Worm (Caenorhabditis elegans) whole organism, L4 larva: Measurements from ENCODE around the gene ZK177.2.

Source experiments
- D1046.2 ChIP-seq: fragments of 200-800 bp; sonication (Bioruptor generic); IDR thresholded peaks from 2 replicates; pipeline ENCODE4 v1.3.6; 2022; ENCODE audit warnings: missing genetic modification characterization, missing compliant biosample characterization
- F37D6.2 ChIP-seq: sonication (generic microtip); optimal IDR thresholded peaks from 2 replicates; lab custom pipeline; 2016; ENCODE audit warnings: mild to moderate bottlenecking, missing genetic modification characterization, missing compliant biosample characterization
- Y105C5A.15 ChIP-seq: fragments of 200-800 bp; sonication (Bioruptor generic); IDR thresholded peaks from 2 replicates; pipeline ENCODE4 v1.3.6; 2022; ENCODE audit warnings: missing genetic modification characterization, missing compliant biosample characterization
- Y75B8A.6 ChIP-seq: fragments of 200-800 bp; sonication (Bioruptor generic); IDR thresholded peaks from 2 replicates; pipeline ENCODE4 v1.3.6; 2022; ENCODE audit warnings: missing genetic modification reagents, missing genetic modification characterization, missing compliant biosample characterization
- aly-2 ChIP-seq: sonication (generic microtip); optimal IDR thresholded peaks from 2 replicates; lab custom pipeline; 2018; ENCODE audit warnings: missing biosample characterization, missing genetic modification characterization
- ceh-62 ChIP-seq: sonication (generic microtip); optimal IDR thresholded peaks from 2 replicates; lab custom pipeline; 2017; ENCODE audit warnings: missing biosample characterization, missing genetic modification characterization
- daf-12 ChIP-seq: fragments of 150-350 bp; optimal IDR thresholded peaks from 2 replicates; lab custom pipeline; 2014; ENCODE audit warnings: missing biosample characterization, missing genetic modification reagents, missing genetic modification characterization
- daf-16 ChIP-seq, 3 experiments: sonication (generic microtip); optimal IDR thresholded peaks; 2 replicates each; lab custom pipeline; 2016 to 2017; ENCODE audit warnings: missing genetic modification characterization in 3 of 3, missing genetic modification reagents in 3 of 3, mild to moderate bottlenecking in 2 of 3, missing compliant biosample characterization in 2 of 3, missing biosample characterization in 1 of 3, moderate library complexity in 1 of 3
- dmd-6 ChIP-seq: fragments of 200-800 bp; sonication (Bioruptor generic); IDR thresholded peaks from 2 replicates; pipeline ENCODE4 v1.3.6; 2022; ENCODE audit warnings: missing genetic modification reagents, missing genetic modification characterization, missing compliant biosample characterization
- dpl-1 ChIP-seq: fragments of 150-350 bp; optimal IDR thresholded peaks from 2 replicates; lab custom pipeline; 2014; ENCODE audit warnings: missing biosample characterization, missing genetic modification reagents, missing genetic modification characterization
- dve-1 ChIP-seq: sonication (generic microtip); optimal IDR thresholded peaks from 2 replicates; lab custom pipeline; 2017; ENCODE audit warnings: antibody characterized with exemption, mild to moderate bottlenecking, missing genetic modification characterization, missing compliant biosample characterization; ENCODE audit not compliant: insufficient read depth
- hif-1 ChIP-seq, 2 experiments: sonication (generic microtip); optimal IDR thresholded peaks; 2 replicates each; lab custom pipeline; 2016 to 2017; ENCODE audit warnings: missing compliant biosample characterization in 2 of 2, missing genetic modification characterization in 2 of 2, missing genetic modification reagents in 2 of 2, missing genotype in 2 of 2, mild to moderate bottlenecking in 1 of 2
- hlh-11 ChIP-seq: fragments of 200-800 bp; sonication (Bioruptor generic); optimal IDR thresholded peaks from 2 replicates; lab custom pipeline; 2018; ENCODE audit warnings: mild to moderate bottlenecking, missing genetic modification characterization, missing compliant biosample characterization
- hlh-30 ChIP-seq: sonication (generic microtip); optimal IDR thresholded peaks from 2 replicates; lab custom pipeline; 2017; ENCODE audit warnings: antibody characterized with exemption, mild to moderate bottlenecking, missing genetic modification characterization, missing compliant biosample characterization; ENCODE audit not compliant: insufficient read depth
- lim-7 ChIP-seq: fragments of 200-800 bp; sonication (Bioruptor generic); IDR thresholded peaks from 2 replicates; pipeline ENCODE4 v1.3.6; 2022; ENCODE audit warnings: missing genetic modification characterization, missing compliant biosample characterization
- lin-1 ChIP-seq: fragments of 200-800 bp; sonication (Bioruptor generic); IDR thresholded peaks from 2 replicates; pipeline ENCODE4 v1.3.6; 2022; ENCODE audit warnings: missing genetic modification reagents, missing genetic modification characterization, missing compliant biosample characterization
- madf-9 ChIP-seq: fragments of 200-800 bp; sonication (Bioruptor generic); conservative IDR thresholded peaks from 2 replicates; pipeline ENCODE4 v1.3.6; 2022; ENCODE audit warnings: missing genetic modification reagents, missing genetic modification characterization, missing compliant biosample characterization
- mdl-1 ChIP-seq, 2 experiments: fragments of 150-350 bp in 1 of 2; sonication (generic microtip) in 1 of 2; optimal IDR thresholded peaks; 2 replicates each; lab custom pipeline; 2014 to 2017; ENCODE audit warnings: missing biosample characterization in 2 of 2, missing genetic modification characterization in 2 of 2
- nhr-10 ChIP-seq: fragments of 150-350 bp; optimal IDR thresholded peaks from 2 replicates; lab custom pipeline; 2014; ENCODE audit warnings: missing biosample characterization, missing genetic modification characterization
- nhr-102 ChIP-seq: sonication (generic microtip); optimal IDR thresholded peaks from 2 replicates; lab custom pipeline; 2016; ENCODE audit warnings: mild to moderate bottlenecking, missing genetic modification characterization, moderate library complexity, missing compliant biosample characterization
- nhr-28 ChIP-seq: fragments of 150-350 bp; optimal IDR thresholded peaks from 2 replicates; lab custom pipeline; 2014; ENCODE audit warnings: missing biosample characterization, missing genetic modification characterization
- nhr-77 ChIP-seq: fragments of 150-350 bp; optimal IDR thresholded peaks from 2 replicates; lab custom pipeline; 2014; ENCODE audit warnings: missing biosample characterization, missing genetic modification characterization
- pqm-1 ChIP-seq: sonication (generic microtip); optimal IDR thresholded peaks from 2 replicates; lab custom pipeline; 2017; ENCODE audit warnings: missing biosample characterization, missing genetic modification characterization
- rbr-2 ChIP-seq: sonication (generic microtip); optimal IDR thresholded peaks from 2 replicates; lab custom pipeline; 2016; ENCODE audit warnings: missing genotype, missing genetic modification characterization, missing compliant biosample characterization
- saeg-2 ChIP-seq: fragments of 200-800 bp; sonication (Bioruptor generic); IDR thresholded peaks from 2 replicates; pipeline ENCODE4 v1.3.6; 2022; ENCODE audit warnings: missing genetic modification reagents, missing genetic modification characterization, missing compliant biosample characterization
- sdz-12 ChIP-seq: fragments of 200-800 bp; sonication (Bioruptor generic); optimal IDR thresholded peaks from 2 replicates; lab custom pipeline; 2018; ENCODE audit warnings: mild to moderate bottlenecking, missing genetic modification characterization, missing compliant biosample characterization
- set-16 ChIP-seq: fragments of 200-800 bp; sonication (Bioruptor generic); IDR thresholded peaks from 2 replicates; pipeline ENCODE4 v1.3.6; 2022; ENCODE audit warnings: missing genetic modification reagents, missing genetic modification characterization, missing compliant biosample characterization
- skn-1 ChIP-seq: fragments of 150-350 bp; optimal IDR thresholded peaks from 2 replicates; lab custom pipeline; 2014; ENCODE audit warnings: missing biosample characterization, missing genetic modification characterization
- snpc-4 ChIP-seq: fragments of 150-350 bp; optimal IDR thresholded peaks from 2 replicates; lab custom pipeline; 2014; ENCODE audit warnings: missing biosample characterization, missing genetic modification characterization
- zip-11 ChIP-seq: fragments of 200-800 bp; sonication (Bioruptor generic); IDR thresholded peaks from 2 replicates; pipeline ENCODE4 v1.3.6; 2022; ENCODE audit warnings: missing genetic modification characterization, missing compliant biosample characterization

ZK177.2 gene

DNA sequence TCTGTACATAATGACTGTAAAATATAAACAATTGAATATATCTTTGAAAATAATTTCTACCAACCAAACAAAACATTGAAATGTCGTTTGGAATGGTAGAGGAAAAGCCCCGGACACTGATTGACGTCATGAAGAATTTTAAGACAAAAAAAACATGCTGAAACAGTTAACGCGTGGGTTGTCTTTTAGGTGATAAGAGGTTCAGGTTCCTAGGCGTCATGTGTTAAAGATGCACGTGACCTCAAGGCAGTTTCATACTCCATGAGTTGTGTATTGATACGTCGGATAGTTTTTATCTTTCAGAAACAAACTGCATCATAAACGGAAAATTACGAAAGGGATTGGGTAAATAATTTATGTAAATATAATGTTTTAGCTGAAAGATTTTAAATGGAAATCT is 38.1 kb downstream of the ZK177.2 start:
- TF ChIP-seq nhr-10 (tag; lab: Kevin White, UChicago) (no peak), hlh-11 (tag; lab: Kevin White, UChicago) (peak; percentile 48), nhr-102 (tag; lab: Kevin White, UChicago) (no peak), hlh-30 (tag; lab: Kevin White, UChicago) (peak; percentile 59), mdl-1 (tag; optimal IDR thresholded peaks at IDR 0.05; lab: Kevin White, UChicago) (peak in 1 of 2 experiments; percentile 34), aly-2 (tag; lab: Kevin White, UChicago) (no peak), nhr-28 (peak; percentile 6), saeg-2 (GFP tag; lab: Robert Waterston, UW) (no peak), daf-16 (GFP tag; optimal IDR thresholded peaks at IDR 0.05; lab: Kevin White, UChicago) (no peak), daf-16 (tag; optimal IDR thresholded peaks at IDR 0.05; lab: Kevin White, UChicago) (peak; percentile 79), snpc-4 (tag; lab: Kevin White, UChicago) (no peak), pqm-1 (tag; lab: Kevin White, UChicago) (peak; percentile 73), D1046.2 (GFP tag; lab: Robert Waterston, UW) (no peak), lin-1 (GFP tag; lab: Robert Waterston, UW) (0 out of 2 replicates have a peak, but pooled peaks have one; percentile 25), dve-1 (tag; lab: Kevin White, UChicago) (peak; percentile 83), nhr-77 (tag; lab: Kevin White, UChicago) (peak; percentile 60), skn-1 (no peak), hif-1 (tag; optimal IDR thresholded peaks at IDR 0.05; lab: Kevin White, UChicago) (no peak), dmd-6 (GFP tag; lab: Robert Waterston, UW) (peak; percentile 67), F37D6.2 (tag; lab: Kevin White, UChicago) (no peak)

DNA sequence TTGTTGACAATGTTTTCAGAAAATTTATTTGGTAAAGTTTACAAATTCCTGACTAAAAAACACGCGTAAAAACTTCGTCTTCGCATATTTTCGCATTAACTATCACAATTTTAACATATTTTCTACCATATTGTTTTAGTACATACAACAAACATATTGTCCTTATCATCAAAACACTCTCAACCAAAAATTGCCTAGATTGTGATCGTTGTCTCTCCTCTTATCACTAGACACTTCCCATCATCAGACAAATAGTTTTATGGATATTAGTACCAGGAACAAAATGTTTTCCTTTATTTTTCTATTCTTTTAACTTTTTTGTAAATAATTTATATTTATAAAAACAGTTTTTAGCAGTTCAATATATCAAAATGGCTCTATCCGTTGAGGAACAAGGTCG is 42.4 kb downstream of the ZK177.2 start, which contains the start of gene C17C3.3:
TSS of gene C17C3.3 (plus strand) at position 346 of the 400 bp plus-strand sequence.
- TF ChIP-seq dve-1 (tag; lab: Kevin White, UChicago) (peak; percentile 72), nhr-28 (peak; percentile 28), Y105C5A.15 (GFP tag; lab: Robert Waterston, UW) (no peak), dpl-1 (GFP tag; lab: Kevin White, UChicago) (no peak), pqm-1 (tag; lab: Kevin White, UChicago) (peak; percentile 58), snpc-4 (tag; lab: Kevin White, UChicago) (no peak), nhr-77 (tag; lab: Kevin White, UChicago) (peak; percentile 5), hlh-11 (tag; lab: Kevin White, UChicago) (peak; percentile 24), daf-12 (no peak), madf-9 (GFP tag; lab: Robert Waterston, UW) (no peak), daf-16 (GFP tag; optimal IDR thresholded peaks at IDR 0.05; lab: Kevin White, UChicago) (no peak), daf-16 (tag; optimal IDR thresholded peaks at IDR 0.05; lab: Kevin White, UChicago) (peak; percentile 97)

DNA sequence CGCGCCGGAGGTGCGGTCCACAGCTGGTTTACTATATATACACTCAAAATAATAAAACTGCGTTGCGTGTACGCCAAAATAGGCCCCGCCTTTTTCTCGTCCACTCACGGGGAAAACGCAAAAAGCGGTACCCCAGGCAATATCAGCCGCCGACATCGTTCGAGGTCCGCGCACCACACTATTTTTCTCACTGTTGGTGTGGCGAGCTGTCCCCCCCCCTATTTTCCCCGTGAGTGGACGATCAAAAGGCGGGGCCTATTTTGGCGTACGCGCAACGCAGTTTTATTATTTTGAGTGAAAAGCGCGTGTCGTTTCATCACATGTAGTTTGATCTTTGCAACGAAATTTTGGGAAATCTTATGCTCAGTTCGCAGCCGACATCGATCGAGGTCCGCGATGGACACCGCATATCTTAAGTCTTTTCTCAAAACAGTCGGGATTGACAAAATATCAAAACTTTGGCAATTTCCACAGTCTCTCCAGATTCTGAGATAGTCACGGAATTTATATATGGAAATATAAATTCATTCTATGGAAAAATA is 46.1 kb downstream of the ZK177.2 start:
- TF ChIP-seq ceh-62 (tag; lab: Kevin White, UChicago) (no peak), nhr-10 (tag; lab: Kevin White, UChicago) (no peak), Y75B8A.6 (no peak), rbr-2 (tag; lab: Kevin White, UChicago) (no peak), zip-11 (GFP tag; lab: Robert Waterston, UW) (no peak), set-16 (no peak; the same call in 1 of the 2 replicates), F37D6.2 (tag; lab: Kevin White, UChicago) (no peak), sdz-12 (GFP tag; lab: Kevin White, UChicago) (no peak), lim-7 (no peak), aly-2 (tag; lab: Kevin White, UChicago) (no peak)
